Fruit fly (Drosophila melanogaster) whole organism, wandering third instar larva: ENCODE measurements around the gene Ufd4.

Experiments
- HLH106 ChIP-seq: fragments of 200-800 bp; optimal IDR thresholded peaks from 3 replicates; lab custom pipeline; 2019; ENCODE audit warnings: missing biosample characterization, mild to moderate bottlenecking, missing genetic modification characterization, moderate library complexity
- dmrt93B ChIP-seq: fragments of 200-800 bp; sonication (Bioruptor generic); optimal IDR thresholded peaks from 2 replicates; lab custom pipeline; 2018; ENCODE audit warnings: missing biosample characterization, mild to moderate bottlenecking, missing genetic modification characterization
- dsf ChIP-seq: sonication (Bioruptor generic); optimal IDR thresholded peaks from 2 replicates; lab custom pipeline; 2016; ENCODE audit warnings: missing biosample characterization, missing genetic modification characterization, borderline replicate concordance
- h ChIP-seq: fragments of 200-800 bp; sonication (Bioruptor generic); optimal IDR thresholded peaks from 3 replicates; lab custom pipeline; 2016; ENCODE audit warnings: missing biosample characterization, mild to moderate bottlenecking, missing genetic modification characterization
- psq ChIP-seq: fragments of 200-800 bp; sonication (Bioruptor generic); optimal IDR thresholded peaks from 3 replicates; lab custom pipeline; 2017; ENCODE audit warnings: missing biosample characterization, mild to moderate bottlenecking, missing genetic modification characterization, moderate library complexity

- TF ChIP-seq HLH106 (no peak), dsf (no peak), dmrt93B (no peak), h (GFP tag; lab: Kevin White, UChicago) (no peak), psq (GFP tag; lab: Kevin White, UChicago) (no peak)
Observed at dm6 chr2L:10310614-10311382, 18.6 kb upstream of the Ufd4 start, which contains the start of gene Cdk5alpha.
